Worm (Caenorhabditis elegans) whole organism, mixed stage, embryonic: Measurements from ENCODE around the gene C10B5.1.

Experiments used
- blmp-1 ChIP-seq: fragments of 150-350 bp; optimal IDR thresholded peaks from 2 replicates; lab custom pipeline; 2014; ENCODE audit warnings: missing biosample characterization, missing genetic modification characterization
- ceh-39 ChIP-seq: fragments of 150-350 bp; optimal IDR thresholded peaks from 2 replicates; lab custom pipeline; 2014; ENCODE audit warnings: missing biosample characterization, missing genetic modification characterization
- ces-1 ChIP-seq: fragments of 150-350 bp; optimal IDR thresholded peaks from 2 replicates; lab custom pipeline; 2014; ENCODE audit warnings: missing biosample characterization, missing genetic modification reagents, missing genetic modification characterization
- flh-1 ChIP-seq: fragments of 200-800 bp; sonication (Bioruptor generic); optimal IDR thresholded peaks from 2 replicates; lab custom pipeline; 2018; ENCODE audit warnings: mild to moderate bottlenecking, missing genetic modification characterization, moderate library complexity, missing compliant biosample characterization
- lin-13 ChIP-seq: fragments of 150-350 bp; optimal IDR thresholded peaks from 2 replicates; lab custom pipeline; 2014; ENCODE audit warnings: missing biosample characterization, missing genetic modification characterization
- lsy-2 ChIP-seq: fragments of 150-350 bp; optimal IDR thresholded peaks from 2 replicates; lab custom pipeline; 2014; ENCODE audit warnings: missing biosample characterization, missing genetic modification characterization
- mep-1 ChIP-seq: fragments of 150-350 bp; optimal IDR thresholded peaks from 2 replicates; lab custom pipeline; 2017; ENCODE audit warnings: missing biosample characterization, missing genetic modification reagents, missing genetic modification characterization, inconsistent platforms
- nhr-237 ChIP-seq: fragments of 150-350 bp; optimal IDR thresholded peaks from 2 replicates; lab custom pipeline; 2014; ENCODE audit warnings: missing biosample characterization, missing genetic modification characterization
- nhr-28 ChIP-seq: fragments of 150-350 bp; optimal IDR thresholded peaks from 2 replicates; lab custom pipeline; 2014; ENCODE audit warnings: missing biosample characterization, missing genetic modification characterization
- pha-4 ChIP-seq: fragments of 150-350 bp; optimal IDR thresholded peaks from 2 replicates; lab custom pipeline; 2018; ENCODE audit warnings: missing biosample characterization, missing genetic modification reagents, missing genetic modification characterization
- sptf-1 ChIP-seq: sonication (generic microtip); optimal IDR thresholded peaks from 2 replicates; lab custom pipeline; 2017; ENCODE audit warnings: mild to moderate bottlenecking, missing genetic modification characterization, moderate library complexity, missing compliant biosample characterization
- unc-39 ChIP-seq: fragments of 150-350 bp; optimal IDR thresholded peaks from 2 replicates; lab custom pipeline; 2014; ENCODE audit warnings: missing biosample characterization, missing genetic modification characterization
- ztf-11 ChIP-seq: fragments of 150-350 bp; optimal IDR thresholded peaks from 2 replicates; lab custom pipeline; 2014; ENCODE audit warnings: missing biosample characterization, missing genetic modification characterization

DNA sequence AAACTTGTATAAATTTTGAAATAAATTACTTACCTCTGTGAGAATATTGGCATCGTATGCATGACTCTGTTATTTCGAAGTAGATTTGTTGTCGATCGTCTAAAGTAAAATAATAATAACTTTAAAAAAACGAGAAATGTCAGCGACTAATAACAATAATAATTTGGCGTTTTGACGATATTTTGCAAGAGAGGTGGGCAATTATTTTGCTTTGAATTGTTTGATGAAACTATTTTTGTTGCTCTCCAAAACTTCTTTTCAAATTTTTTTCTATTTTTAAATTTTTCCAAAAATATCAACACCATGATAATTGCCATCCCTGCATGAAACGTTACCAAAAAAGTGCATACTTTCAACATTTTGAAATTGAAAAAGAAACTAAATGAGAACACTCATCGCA, 18.1 kb downstream of the C10B5.1 start, which contains the start of gene F41E6.7:
- no peak for TF ChIP-seq pha-4
- no peak for TF ChIP-seq flh-1 (GFP tag; lab: Kevin White, UChicago)
- TF ChIP-seq mep-1 (tag; lab: Kevin White, UChicago), result no peak
- no peak for TF ChIP-seq lin-13 (tag; lab: Kevin White, UChicago)
- no peak for TF ChIP-seq ces-1 (GFP tag; lab: Kevin White, UChicago)
- no peak for TF ChIP-seq ceh-39 (tag; lab: Kevin White, UChicago)
- TF ChIP-seq nhr-237 (tag; lab: Kevin White, UChicago), result no peak
- no peak for TF ChIP-seq blmp-1
- no peak for TF ChIP-seq lsy-2
- no peak for TF ChIP-seq unc-39 (tag; lab: Kevin White, UChicago)
- TF ChIP-seq nhr-28 (tag; lab: Kevin White, UChicago), result no peak
- TF ChIP-seq sptf-1, result no peak
- TF ChIP-seq ztf-11 (tag; lab: Kevin White, UChicago), result no peak
